Worm (Caenorhabditis elegans) whole organism, L4/young adult: ENCODE data around the gene vps-37.

Experiments
- dao-5 ChIP-seq: sonication (generic microtip); optimal IDR thresholded peaks from 2 replicates; lab custom pipeline; 2016; ENCODE audit warnings: missing genotype, missing genetic modification characterization, moderate library complexity, missing compliant biosample characterization
- him-1 ChIP-seq: sonication (generic microtip); optimal IDR thresholded peaks from 2 replicates; lab custom pipeline; 2016; ENCODE audit warnings: missing genotype, missing genetic modification reagents, missing genetic modification characterization, missing compliant biosample characterization

- TF ChIP-seq him-1 (tag; lab: Kevin White, UChicago), result no peak
- no peak for TF ChIP-seq dao-5
Measured at ce11 chrV:5582860-5583259, 9.6 kb upstream of the vps-37 start.
